Fruit fly (Drosophila melanogaster) whole organism: Measurements from ENCODE around the gene CG15219.

Experiments
- CG8478 ChIP-seq: fragments of >200 bp; optimal IDR thresholded peaks from 2 replicates; lab custom pipeline; 2018; ENCODE audit warnings: inconsistent platforms
- Dll ChIP-seq: fragments of >200 bp; optimal IDR thresholded peaks from 2 replicates; lab custom pipeline; 2017
- pan ChIP-seq: fragments of >200 bp; optimal IDR thresholded peaks from 2 replicates; lab custom pipeline; 2017
- psq ChIP-seq: fragments of >200 bp; optimal IDR thresholded peaks from 2 replicates; lab custom pipeline; 2017

DNA sequence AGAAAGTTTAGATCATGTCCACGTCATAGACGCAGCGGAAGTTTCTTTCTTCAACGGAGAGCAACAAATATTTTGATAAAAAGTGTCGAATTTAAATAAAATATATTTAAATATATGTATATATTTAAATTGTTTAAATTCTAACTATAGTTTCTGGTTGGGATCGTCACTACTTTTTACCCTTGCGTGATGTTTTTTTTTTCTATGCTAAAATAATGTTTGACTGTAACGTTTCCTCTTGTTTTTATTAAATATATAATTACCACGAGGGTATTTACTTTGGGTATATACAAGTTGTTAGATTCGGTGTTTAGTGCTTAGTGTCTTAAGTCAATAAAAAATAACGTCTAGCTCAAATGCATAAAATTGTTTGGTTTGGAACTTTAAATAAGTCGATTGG is 26.0 kb downstream of the CG15219 start, which contains the start of gene ttm3:
- no peak for TF ChIP-seq pan
- TF ChIP-seq psq (lab: Kevin White, UChicago) = no peak
- no peak for TF ChIP-seq Dll (lab: Kevin White, UChicago)
- no peak for TF ChIP-seq CG8478 (lab: Kevin White, UChicago)
